Worm (Caenorhabditis elegans) whole organism, mixed stage, embryonic: ENCODE results near the gene hecw-1.

Source experiments
- elt-1 ChIP-seq: sonication (generic microtip); optimal IDR thresholded peaks from 2 replicates; lab custom pipeline; 2017; ENCODE audit warnings: missing genetic modification characterization, mild to moderate bottlenecking, missing compliant biosample characterization, antibody characterized with exemption, moderate library complexity, borderline replicate concordance; ENCODE audit not compliant: insufficient read depth
- elt-3 ChIP-seq: fragments of 150-350 bp; optimal IDR thresholded peaks from 2 replicates; lab custom pipeline; 2014; ENCODE audit warnings: missing biosample characterization, missing genetic modification characterization
- mls-2 ChIP-seq: sonication (generic microtip); optimal IDR thresholded peaks from 2 replicates; lab custom pipeline; 2016; ENCODE audit warnings: mild to moderate bottlenecking, missing genetic modification characterization, moderate library complexity, missing compliant biosample characterization
- nhr-2 ChIP-seq: fragments of 150-350 bp; optimal IDR thresholded peaks from 2 replicates; lab custom pipeline; 2014; ENCODE audit warnings: missing biosample characterization, missing genetic modification characterization
- nhr-237 ChIP-seq: fragments of 150-350 bp; optimal IDR thresholded peaks from 2 replicates; lab custom pipeline; 2014; ENCODE audit warnings: missing biosample characterization, missing genetic modification characterization
- nhr-76 ChIP-seq: sonication (generic microtip); optimal IDR thresholded peaks from 2 replicates; lab custom pipeline; 2017; ENCODE audit warnings: missing biosample characterization, missing genetic modification characterization
- pha-4 ChIP-seq: fragments of 150-350 bp; optimal IDR thresholded peaks from 2 replicates; lab custom pipeline; 2018; ENCODE audit warnings: missing biosample characterization, missing genetic modification reagents, missing genetic modification characterization
- snpc-4 ChIP-seq: fragments of 150-350 bp; optimal IDR thresholded peaks from 2 replicates; lab custom pipeline; 2014; ENCODE audit warnings: missing biosample characterization, missing genetic modification characterization
- unc-62 ChIP-seq: fragments of 150-350 bp; optimal IDR thresholded peaks from 2 replicates; lab custom pipeline; 2014; ENCODE audit warnings: missing biosample characterization, missing genetic modification reagents, missing genetic modification characterization
- ztf-11 ChIP-seq: fragments of 150-350 bp; optimal IDR thresholded peaks from 2 replicates; lab custom pipeline; 2014; ENCODE audit warnings: missing biosample characterization, missing genetic modification characterization

DNA sequence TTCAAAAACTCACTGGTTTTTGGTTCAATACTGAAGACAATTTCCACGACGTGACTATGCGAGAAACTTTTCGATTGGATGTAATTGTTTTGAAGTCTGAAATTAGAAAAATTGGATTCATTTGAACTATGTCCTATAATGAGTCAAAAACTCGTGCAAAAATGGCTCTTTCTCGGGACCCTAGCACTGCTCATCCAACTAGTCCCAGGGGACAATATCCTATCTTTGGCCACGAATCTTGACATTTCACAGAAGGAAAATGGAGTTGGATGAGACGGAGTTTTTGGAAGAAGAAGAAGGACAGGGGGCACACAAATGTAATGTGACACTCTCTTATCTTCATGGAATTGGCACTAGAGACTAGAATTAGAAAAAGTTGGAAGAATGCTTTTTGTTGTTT is 7.9 kb downstream of the hecw-1 start:
- TF ChIP-seq mls-2 (tag; lab: Kevin White, UChicago), result no peak
- TF ChIP-seq unc-62 (GFP tag; lab: Kevin White, UChicago), result no peak
- no peak for TF ChIP-seq snpc-4 (tag; lab: Kevin White, UChicago)
- TF ChIP-seq pha-4 (tag; lab: Kevin White, UChicago), result no peak
- no peak for TF ChIP-seq ztf-11 (tag; lab: Kevin White, UChicago)
- TF ChIP-seq nhr-2 (tag; lab: Kevin White, UChicago), result no peak
- TF ChIP-seq nhr-76 (tag; lab: Kevin White, UChicago), result no peak
- no peak for TF ChIP-seq elt-3 (tag; lab: Kevin White, UChicago)
- TF ChIP-seq nhr-237 (tag; lab: Kevin White, UChicago), result no peak
- TF ChIP-seq elt-1 (tag; lab: Kevin White, UChicago), result no peak
